Worm (Caenorhabditis elegans) whole organism, young adult: ENCODE results near the gene exp-2.

Experiments used
- B0261.1 ChIP-seq: sonication (generic microtip); optimal IDR thresholded peaks from 2 replicates; lab custom pipeline; 2016; ENCODE audit warnings: mild to moderate bottlenecking, missing genetic modification characterization, moderate library complexity, missing compliant biosample characterization
- B0336.3 ChIP-seq: fragments of 200-800 bp; sonication (Bioruptor generic); IDR thresholded peaks from 2 replicates; pipeline ENCODE4 v1.3.6; 2022; ENCODE audit warnings: missing genetic modification characterization, missing compliant biosample characterization
- C17E4.6 ChIP-seq: fragments of 200-800 bp; sonication (Bioruptor generic); IDR thresholded peaks from 2 replicates; pipeline ENCODE4 v1.3.6; 2022; ENCODE audit warnings: missing genetic modification reagents, missing genetic modification characterization, missing compliant biosample characterization
- D2030.7 ChIP-seq: fragments of 200-800 bp; sonication (Bioruptor generic); IDR thresholded peaks from 2 replicates; pipeline ENCODE4 v1.3.6; 2022; ENCODE audit warnings: missing genetic modification reagents, missing genetic modification characterization, missing compliant biosample characterization
- F23B12.7 ChIP-seq: sonication (generic microtip); optimal IDR thresholded peaks from 2 replicates; lab custom pipeline; 2017; ENCODE audit warnings: missing genetic modification characterization, mild to moderate bottlenecking, missing compliant biosample characterization, antibody characterized with exemption, moderate library complexity; ENCODE audit not compliant: insufficient read depth
- F57A8.1 ChIP-seq: fragments of 200-800 bp; sonication (Bioruptor generic); optimal IDR thresholded peaks from 2 replicates; lab custom pipeline; 2018; ENCODE audit warnings: mild to moderate bottlenecking, missing genetic modification characterization, moderate library complexity, missing compliant biosample characterization
- Y53F4B.3 ChIP-seq: fragments of 200-800 bp; sonication (Bioruptor generic); IDR thresholded peaks from 2 replicates; pipeline ENCODE4 v1.3.6; 2022; ENCODE audit warnings: missing genetic modification reagents, missing genetic modification characterization, missing compliant biosample characterization
- Y53G8AR.9 ChIP-seq: fragments of 200-800 bp; sonication (Bioruptor generic); conservative IDR thresholded peaks from 2 replicates; pipeline ENCODE4 v1.3.6; 2022; ENCODE audit warnings: missing genetic modification reagents, missing genetic modification characterization, missing compliant biosample characterization
- Y56A3A.18 ChIP-seq: fragments of 200-800 bp; sonication (Bioruptor generic); IDR thresholded peaks from 2 replicates; pipeline ENCODE4 v1.3.6; 2022; ENCODE audit warnings: missing genetic modification reagents, missing genetic modification characterization, missing compliant biosample characterization
- Y67H2A.10 ChIP-seq: fragments of 200-800 bp; sonication (Bioruptor generic); conservative IDR thresholded peaks from 2 replicates; pipeline ENCODE4 v1.3.6; 2022; ENCODE audit warnings: missing genetic modification reagents, missing genetic modification characterization, missing compliant biosample characterization
- Y79H2A.3 ChIP-seq: fragments of 200-800 bp; sonication (Bioruptor generic); conservative IDR thresholded peaks from 2 replicates; pipeline ENCODE4 v1.3.6; 2022; ENCODE audit warnings: missing genetic modification reagents, missing genetic modification characterization, missing compliant biosample characterization
- Y95B8A.8 ChIP-seq: fragments of 200-800 bp; sonication (Bioruptor generic); IDR thresholded peaks from 2 replicates; pipeline ENCODE4 v1.3.6; 2022; ENCODE audit warnings: missing genetic modification reagents, missing genetic modification characterization, missing compliant biosample characterization
- akir-1 ChIP-seq: fragments of 200-800 bp; sonication (Bioruptor generic); optimal IDR thresholded peaks from 2 replicates; lab custom pipeline; 2018; ENCODE audit warnings: mild to moderate bottlenecking, missing genetic modification characterization, moderate library complexity, missing compliant biosample characterization
- ama-1 ChIP-seq, 3 experiments: fragments of 150-350 bp in 1 of 3; sonication (generic microtip) in 2 of 3; optimal IDR thresholded peaks; 2 replicates each; lab custom pipeline; 2014 to 2018; ENCODE audit warnings: missing biosample characterization in 2 of 3, missing genetic modification characterization in 2 of 3, missing genetic modification reagents in 2 of 3
- aptf-2 ChIP-seq: fragments of 200-800 bp; sonication (Bioruptor generic); conservative IDR thresholded peaks from 2 replicates; pipeline ENCODE4 v1.3.6; 2022; ENCODE audit warnings: missing genetic modification reagents, missing genetic modification characterization, missing compliant biosample characterization
- athp-1 ChIP-seq: sonication (generic microtip); optimal IDR thresholded peaks from 2 replicates; lab custom pipeline; 2017; ENCODE audit warnings: mild to moderate bottlenecking, missing genetic modification characterization, missing compliant biosample characterization
- attf-5 ChIP-seq: fragments of 200-800 bp; sonication (Bioruptor generic); optimal IDR thresholded peaks from 2 replicates; lab custom pipeline; 2018; ENCODE audit warnings: mild to moderate bottlenecking, missing genetic modification characterization, missing compliant biosample characterization
- cebp-1 ChIP-seq, 2 experiments: fragments of 200-800 bp in 1 of 2; sonication (Bioruptor generic) in 1 of 2; sonication (generic microtip) in 1 of 2; IDR thresholded peaks in 1 of 2; optimal IDR thresholded peaks in 1 of 2; 2 replicates each; pipeline versions ENCODE4 v1.3.6 to Lab custom; 2017 to 2022; ENCODE audit warnings: missing compliant biosample characterization in 2 of 2, missing genetic modification characterization in 2 of 2, mild to moderate bottlenecking in 1 of 2, missing genetic modification reagents in 1 of 2, moderate library complexity in 1 of 2
- dox-1 ChIP-seq: fragments of 200-800 bp; sonication (Bioruptor generic); IDR thresholded peaks from 2 replicates; pipeline ENCODE4 v1.3.6; 2022; ENCODE audit warnings: missing genetic modification reagents, missing genetic modification characterization, missing compliant biosample characterization
- egl-18 ChIP-seq: fragments of 200-800 bp; sonication (Bioruptor generic); IDR thresholded peaks from 2 replicates; pipeline ENCODE4 v1.3.6; 2022; ENCODE audit warnings: missing genetic modification reagents, missing genetic modification characterization, missing compliant biosample characterization
- egrh-3 ChIP-seq: fragments of 200-800 bp; sonication (Bioruptor generic); IDR thresholded peaks from 2 replicates; pipeline ENCODE4 v1.3.6; 2022; ENCODE audit warnings: missing genetic modification reagents, missing genetic modification characterization, missing compliant biosample characterization
- him-1 ChIP-seq: sonication (generic microtip); optimal IDR thresholded peaks from 2 replicates; lab custom pipeline; 2016; ENCODE audit warnings: missing genotype, missing genetic modification reagents, missing genetic modification characterization, missing compliant biosample characterization
- hrde-1 ChIP-seq: sonication (generic microtip); optimal IDR thresholded peaks from 2 replicates; lab custom pipeline; 2016; ENCODE audit warnings: missing genetic modification characterization, mild to moderate bottlenecking, missing compliant biosample characterization, moderate library complexity, missing genotype, missing genetic modification reagents, borderline replicate concordance
- hsf-1 ChIP-seq: fragments of 200-800 bp; sonication (Bioruptor generic); IDR thresholded peaks from 2 replicates; pipeline ENCODE4 v1.3.6; 2022; ENCODE audit warnings: missing genetic modification reagents, missing genetic modification characterization, missing compliant biosample characterization
- lin-26 ChIP-seq: fragments of 200-800 bp; sonication (Bioruptor generic); IDR thresholded peaks from 2 replicates; pipeline ENCODE4 v1.3.6; 2022; ENCODE audit warnings: missing genetic modification reagents, missing genetic modification characterization, missing compliant biosample characterization
- madf-3 ChIP-seq: fragments of 200-800 bp; sonication (Bioruptor generic); IDR thresholded peaks from 2 replicates; pipeline ENCODE4 v1.3.6; 2022; ENCODE audit warnings: missing genetic modification reagents, missing genetic modification characterization, missing compliant biosample characterization
- madf-6 ChIP-seq: fragments of 200-800 bp; sonication (Bioruptor generic); IDR thresholded peaks from 2 replicates; pipeline ENCODE4 v1.3.6; 2022; ENCODE audit warnings: missing genetic modification reagents, missing genetic modification characterization, missing compliant biosample characterization
- madf-8 ChIP-seq: fragments of 200-800 bp; sonication (Bioruptor generic); conservative IDR thresholded peaks from 2 replicates; pipeline ENCODE4 v1.3.6; 2022; ENCODE audit warnings: missing genetic modification reagents, missing genetic modification characterization, missing compliant biosample characterization
- mxl-1 ChIP-seq: sonication (generic microtip); optimal IDR thresholded peaks from 2 replicates; lab custom pipeline; 2016; ENCODE audit warnings: missing genetic modification characterization, missing compliant biosample characterization
- nfyb-1 ChIP-seq: fragments of 200-800 bp; sonication (Bioruptor generic); IDR thresholded peaks from 2 replicates; pipeline ENCODE4 v1.3.6; 2022; ENCODE audit warnings: missing genetic modification reagents, missing genetic modification characterization, missing compliant biosample characterization
- nhr-179 ChIP-seq: sonication (generic microtip); optimal IDR thresholded peaks from 2 replicates; lab custom pipeline; 2016; ENCODE audit warnings: mild to moderate bottlenecking, missing genetic modification characterization, missing compliant biosample characterization
- pbrm-1 ChIP-seq: fragments of 200-800 bp; sonication (Bioruptor generic); IDR thresholded peaks from 2 replicates; pipeline ENCODE4 v1.3.6; 2022; ENCODE audit warnings: missing genetic modification reagents, missing genetic modification characterization, missing compliant biosample characterization
- rec-8 ChIP-seq, 2 experiments: sonication (generic microtip); optimal IDR thresholded peaks; 2 replicates each; lab custom pipeline; 2016; ENCODE audit warnings: mild to moderate bottlenecking in 2 of 2, missing genetic modification characterization in 2 of 2, missing genetic modification reagents in 2 of 2, missing genotype in 2 of 2, missing biosample characterization in 1 of 2, missing compliant biosample characterization in 1 of 2, moderate library complexity in 1 of 2
- rpc-1 ChIP-seq, 2 experiments: fragments of 150-350 bp in 1 of 2; sonication (generic microtip) in 1 of 2; optimal IDR thresholded peaks; 2 replicates each; lab custom pipeline; 2014 to 2018; ENCODE audit warnings: missing biosample characterization in 1 of 2, missing genetic modification characterization in 1 of 2, missing genetic modification reagents in 1 of 2, missing genotype in 1 of 2
- sea-2 ChIP-seq: fragments of 200-800 bp; sonication (Bioruptor generic); IDR thresholded peaks from 2 replicates; pipeline ENCODE4 v1.3.6; 2022; ENCODE audit warnings: missing genetic modification characterization, missing compliant biosample characterization
- snpc-3.4 ChIP-seq: sonication (generic microtip); optimal IDR thresholded peaks from 2 replicates; lab custom pipeline; 2017; ENCODE audit warnings: missing genetic modification characterization, mild to moderate bottlenecking, missing compliant biosample characterization, antibody characterized with exemption, moderate library complexity, missing genotype, missing genetic modification reagents
- snpc-4 ChIP-seq, 5 experiments: fragments of 150-350 bp in 1 of 5; sonication (generic microtip) in 4 of 5; optimal IDR thresholded peaks; 2 replicates each; lab custom pipeline; 2014 to 2018; ENCODE audit warnings: missing genetic modification characterization in 5 of 5, missing biosample characterization in 3 of 5, antibody characterized with exemption in 2 of 5, mild to moderate bottlenecking in 2 of 5, missing compliant biosample characterization in 2 of 5, missing genotype in 2 of 5, moderate library complexity in 2 of 5, missing genetic modification reagents in 1 of 5
- tbp1 ChIP-seq: fragments of 200-800 bp; sonication (Bioruptor generic); optimal IDR thresholded peaks from 2 replicates; lab custom pipeline; 2018; ENCODE audit warnings: mild to moderate bottlenecking, missing genetic modification characterization, missing compliant biosample characterization
- zim-3 ChIP-seq: sonication (generic microtip); optimal IDR thresholded peaks from 2 replicates; lab custom pipeline; 2017; ENCODE audit warnings: mild to moderate bottlenecking, missing genetic modification characterization, moderate library complexity, missing compliant biosample characterization
- ztf-18 ChIP-seq: sonication (generic microtip); optimal IDR thresholded peaks from 2 replicates; lab custom pipeline; 2016; ENCODE audit warnings: missing genotype, mild to moderate bottlenecking, missing genetic modification characterization, missing compliant biosample characterization
- ztf-25 ChIP-seq: fragments of 200-800 bp; sonication (Bioruptor generic); IDR thresholded peaks from 2 replicates; pipeline ENCODE4 v1.3.6; 2022; ENCODE audit warnings: missing genetic modification reagents, missing genetic modification characterization, missing compliant biosample characterization
- ztf-3 ChIP-seq: fragments of 200-800 bp; sonication (Bioruptor generic); optimal IDR thresholded peaks from 2 replicates; lab custom pipeline; 2018; ENCODE audit warnings: mild to moderate bottlenecking, missing genetic modification characterization, missing compliant biosample characterization

The exp-2 gene

ce11 chrV:6096559-6097155 lies 34.5 kb upstream of the exp-2 start, which contains the start of gene smut-1:
Gene smut-1, plus strand, starts transcription at chrV:6097105.
- TF ChIP-seq Y67H2A.10 (GFP tag; lab: Robert Waterston, UW) (no peak), C17E4.6 (no peak), hsf-1 (GFP tag; lab: Robert Waterston, UW) (no peak), rec-8 (tag; optimal IDR thresholded peaks at IDR 0.05; lab: Kevin White, UChicago) (no peak), Y53F4B.3 (GFP tag; lab: Robert Waterston, UW) (no peak), akir-1 (GFP tag; lab: Kevin White, UChicago) (no peak), Y56A3A.18 (GFP tag; lab: Robert Waterston, UW) (no peak), zim-3 (tag; lab: Kevin White, UChicago) (no peak)

ce11 chrV:6098755-6099155 lies 32.4 kb upstream of the exp-2 start:
- TF ChIP-seq B0336.3 (GFP tag; lab: Robert Waterston, UW), result peak; percentile 42; the same call in 1 of the 2 replicates
- TF ChIP-seq tbp1 (GFP tag; lab: Kevin White, UChicago), result peak; percentile 8
- no peak for TF ChIP-seq ztf-3 (GFP tag; lab: Kevin White, UChicago)
- peak; percentile 10 for TF ChIP-seq attf-5 (GFP tag; lab: Kevin White, UChicago)
- peak; percentile 49 for TF ChIP-seq athp-1 (tag; lab: Kevin White, UChicago)
- no peak for TF ChIP-seq madf-3 (GFP tag; lab: Robert Waterston, UW)
- 0 out of 2 replicates have a peak, but pooled peaks have one; percentile 7 for TF ChIP-seq madf-8
- TF ChIP-seq Y95B8A.8 (GFP tag; lab: Robert Waterston, UW), result peak; percentile 38; the same call in 1 of the 2 replicates
- no peak for TF ChIP-seq snpc-4 (GFP tag; optimal IDR thresholded peaks at IDR 0.05; lab: Kevin White, UChicago)
- TF ChIP-seq snpc-4 (tag; optimal IDR thresholded peaks at IDR 0.05; lab: Kevin White, UChicago), result peak in 1 of 4 experiments; percentile 2
- TF ChIP-seq pbrm-1 (GFP tag; lab: Robert Waterston, UW), result peak; percentile 57; the same call in 1 of the 2 replicates
- peak in 1 of 2 experiments; percentile 10 for TF ChIP-seq rec-8 (tag; optimal IDR thresholded peaks at IDR 0.05; lab: Kevin White, UChicago)
- TF ChIP-seq aptf-2, result no peak
- no peak for TF ChIP-seq ztf-18 (tag; lab: Kevin White, UChicago)
- 0 out of 2 replicates have a peak, but pooled peaks have one; percentile 42 for TF ChIP-seq Y53G8AR.9 (GFP tag; lab: Robert Waterston, UW)
- TF ChIP-seq snpc-3.4, result peak; percentile 51
- peak; percentile 58; the same call in 1 of the 2 replicates for TF ChIP-seq lin-26 (GFP tag; lab: Robert Waterston, UW)
- TF ChIP-seq D2030.7 (GFP tag; lab: Robert Waterston, UW), result peak; percentile 54; the same call in 1 of the 2 replicates
- TF ChIP-seq akir-1 (GFP tag; lab: Kevin White, UChicago), result no peak
- no peak for TF ChIP-seq B0261.1 (tag; lab: Kevin White, UChicago)
- no peak for TF ChIP-seq F57A8.1 (GFP tag; lab: Kevin White, UChicago)
- TF ChIP-seq him-1 (tag; lab: Kevin White, UChicago), result peak; percentile 71
- TF ChIP-seq F23B12.7 (tag; lab: Kevin White, UChicago), result no peak
- TF ChIP-seq madf-6 (GFP tag; lab: Robert Waterston, UW), result peak; percentile 49; the same call in 1 of the 2 replicates
- no peak for TF ChIP-seq egl-18 (GFP tag; lab: Robert Waterston, UW)
- peak; percentile 32 for TF ChIP-seq mxl-1 (tag; lab: Kevin White, UChicago)
- no peak for TF ChIP-seq cebp-1 (GFP tag; IDR thresholded peaks at IDR 0.05; lab: Robert Waterston, UW)
- peak; percentile 9 for TF ChIP-seq cebp-1 (tag; optimal IDR thresholded peaks at IDR 0.05; lab: Kevin White, UChicago)
- TF ChIP-seq Y79H2A.3 (GFP tag; lab: Robert Waterston, UW), result peak; percentile 73; the same call in 1 of the 2 replicates
- no peak for TF ChIP-seq egrh-3 (GFP tag; lab: Robert Waterston, UW)
- TF ChIP-seq rpc-1 (optimal IDR thresholded peaks at IDR 0.05; lab: Kevin White, UChicago), result no peak
- TF ChIP-seq rpc-1 (tag; optimal IDR thresholded peaks at IDR 0.05; lab: Kevin White, UChicago), result no peak
- no peak for TF ChIP-seq ztf-25
- TF ChIP-seq ama-1 (optimal IDR thresholded peaks at IDR 0.05; lab: Kevin White, UChicago), result peak; percentile 74
- TF ChIP-seq ama-1 (GFP tag; optimal IDR thresholded peaks at IDR 0.05; lab: Kevin White, UChicago), result peak in 1 of 2 experiments; percentile 65
- no peak; the same call in 1 of the 2 replicates for TF ChIP-seq dox-1 (GFP tag; lab: Robert Waterston, UW)
- peak; percentile 79; the same call in 1 of the 2 replicates for TF ChIP-seq nfyb-1 (GFP tag; lab: Robert Waterston, UW)
- TF ChIP-seq nhr-179 (tag; lab: Kevin White, UChicago), result no peak
- TF ChIP-seq sea-2 (GFP tag; lab: Robert Waterston, UW), result no peak
- peak; percentile 74 for TF ChIP-seq hrde-1 (tag; lab: Kevin White, UChicago)
